Fruit fly (Drosophila melanogaster) whole organism, embryonic: ENCODE data around the gene CG40198.
"Not testable (repeated sequence)": the region's sequence is repeated elsewhere in the genome, so short reads cannot be mapped to it uniquely, and the experiment has no call there.

Experiments
- BEAF-32 ChIP-seq: fragments of 200-800 bp; sonication (Bioruptor generic); optimal IDR thresholded peaks from 3 replicates; lab custom pipeline; 2017; ENCODE audit warnings: missing biosample characterization, missing genetic modification characterization, mild to moderate bottlenecking, moderate library complexity, missing genetic modification reagents
- Blimp-1 ChIP-seq: fragments of 200-800 bp; sonication (Bioruptor generic); optimal IDR thresholded peaks from 3 replicates; lab custom pipeline; 2018; ENCODE audit warnings: missing biosample characterization, missing genetic modification characterization, mild to moderate bottlenecking, moderate library complexity, missing genetic modification reagents
- CG12769 ChIP-seq: fragments of 200-800 bp; sonication (Bioruptor generic); optimal IDR thresholded peaks from 2 replicates; lab custom pipeline; 2019; ENCODE audit warnings: missing biosample characterization, mild to moderate bottlenecking, missing genetic modification characterization, moderate library complexity
- CG13894 ChIP-seq: fragments of 200-800 bp; sonication (Bioruptor generic); optimal IDR thresholded peaks from 3 replicates; lab custom pipeline; 2018; ENCODE audit warnings: missing biosample characterization, mild to moderate bottlenecking, missing genetic modification characterization, moderate library complexity
- CG2199 ChIP-seq: fragments of 200-800 bp; sonication (Bioruptor generic); IDR thresholded peaks from 3 replicates; pipeline ENCODE4 v1.3.6; 2022; ENCODE audit warnings: missing biosample characterization, missing genetic modification characterization
- CG3407 ChIP-seq: fragments of 200-800 bp; sonication (Bioruptor generic); optimal IDR thresholded peaks from 2 replicates; lab custom pipeline; 2018; ENCODE audit warnings: missing biosample characterization, mild to moderate bottlenecking, missing genetic modification characterization
- Eip74EF ChIP-seq, 2 experiments: fragments of 200-800 bp in 1 of 2; fragments of >200 bp in 1 of 2; sonication (Bioruptor generic) in 1 of 2; optimal IDR thresholded peaks; 2 replicates each; lab custom pipeline; 2017 to 2019; ENCODE audit warnings: missing biosample characterization in 2 of 2, missing genetic modification characterization in 2 of 2, mild to moderate bottlenecking in 1 of 2, moderate library complexity in 1 of 2
- Pdp1 ChIP-seq, 2 experiments: fragments of 200-800 bp; sonication (Bioruptor generic); optimal IDR thresholded peaks; 3 replicates each; lab custom pipeline; 2016; ENCODE audit warnings: missing biosample characterization in 2 of 2, missing genetic modification characterization in 2 of 2, mild to moderate bottlenecking in 1 of 2, moderate library complexity in 1 of 2
- abd-A ChIP-seq: fragments of 200-800 bp; sonication (Bioruptor generic); optimal IDR thresholded peaks from 3 replicates; lab custom pipeline; 2019; ENCODE audit warnings: missing biosample characterization, mild to moderate bottlenecking, missing genetic modification characterization, moderate library complexity
- br ChIP-seq: fragments of >200 bp; optimal IDR thresholded peaks from 2 replicates; lab custom pipeline; 2017
- btn ChIP-seq: fragments of 200-800 bp; sonication (Bioruptor generic); optimal IDR thresholded peaks from 2 replicates; lab custom pipeline; 2016; ENCODE audit warnings: missing biosample characterization, missing genetic modification characterization
- chinmo ChIP-seq: fragments of 200-800 bp; sonication (Bioruptor generic); IDR thresholded peaks from 4 replicates; pipeline ENCODE4 v1.3.6; 2022; ENCODE audit warnings: missing biosample characterization, missing genetic modification characterization; ENCODE audit not compliant: partially characterized antibody
- fu2 ChIP-seq: fragments of 200-800 bp; sonication (Bioruptor generic); optimal IDR thresholded peaks from 2 replicates; lab custom pipeline; 2016; ENCODE audit warnings: missing biosample characterization, missing genetic modification characterization
- gce ChIP-seq: fragments of 200-800 bp; sonication (Bioruptor generic); IDR thresholded peaks from 3 replicates; pipeline ENCODE4 v1.3.6; 2022; ENCODE audit warnings: missing biosample characterization, missing genetic modification characterization
- mld ChIP-seq: fragments of 200-800 bp; sonication (Bioruptor generic); IDR thresholded peaks from 3 replicates; pipeline ENCODE4 v1.3.6; 2022; ENCODE audit warnings: missing biosample characterization, missing genetic modification characterization; ENCODE audit not compliant: partially characterized antibody
- sd ChIP-seq: fragments of 200-800 bp; sonication (Bioruptor generic); optimal IDR thresholded peaks from 3 replicates; lab custom pipeline; 2018; ENCODE audit warnings: missing biosample characterization, mild to moderate bottlenecking, missing genetic modification characterization, moderate library complexity
- ssp ChIP-seq: fragments of 200-800 bp; sonication (Bioruptor generic); IDR thresholded peaks from 2 replicates; pipeline ENCODE4 v1.3.6; 2022; ENCODE audit warnings: missing biosample characterization, missing genetic modification characterization

Gene CG40198

dm6 chr3R:4127505-4127904, 34.5 kb downstream of the CG40198 start:
- peak; percentile 10 for TF ChIP-seq CG13894
- peak in 1 of 2 experiments; percentile 77 for TF ChIP-seq Pdp1 (GFP tag; optimal IDR thresholded peaks at IDR 0.05; lab: Kevin White, UChicago)
- TF ChIP-seq sd (tag; lab: Kevin White, UChicago) = peak; percentile 30
- no peak for TF ChIP-seq ssp (GFP tag; lab: Robert Waterston, UW)
- peak; percentile 36 for TF ChIP-seq abd-A (tag; lab: Kevin White, UChicago)
- TF ChIP-seq fu2 = no peak
- 0 out of 4 replicates have a peak, but pooled peaks have one; percentile 31 for TF ChIP-seq chinmo
- peak; percentile 72 for TF ChIP-seq CG12769 (tag; lab: Kevin White, UChicago)
- TF ChIP-seq Eip74EF (GFP tag; optimal IDR thresholded peaks at IDR 0.05; lab: Kevin White, UChicago) = peak in 1 of 2 experiments; percentile 39
- TF ChIP-seq br = no peak
- peak; percentile 97 for TF ChIP-seq Blimp-1
- 0 out of 3 replicates have a peak, but pooled peaks have one; percentile 19 for TF ChIP-seq CG2199 (GFP tag; lab: Robert Waterston, UW)
- peak; percentile 94 for TF ChIP-seq mld
- TF ChIP-seq BEAF-32 (GFP tag; lab: Kevin White, UChicago) = no peak

dm6 chr3R:4126142-4126541, 35.9 kb downstream of the CG40198 start, which contains the start of gene Gfat1:
Gfat1 (plus strand) TSS chr3R:4126442.
- TF ChIP-seq gce (GFP tag; lab: Robert Waterston, UW); btn (GFP tag; lab: Kevin White, UChicago); CG3407 (GFP tag; lab: Kevin White, UChicago): not testable (repeated sequence)
